Worm (Caenorhabditis elegans): Measurements from ENCODE around the gene mrpl-39.

Gene mrpl-39

DNA sequence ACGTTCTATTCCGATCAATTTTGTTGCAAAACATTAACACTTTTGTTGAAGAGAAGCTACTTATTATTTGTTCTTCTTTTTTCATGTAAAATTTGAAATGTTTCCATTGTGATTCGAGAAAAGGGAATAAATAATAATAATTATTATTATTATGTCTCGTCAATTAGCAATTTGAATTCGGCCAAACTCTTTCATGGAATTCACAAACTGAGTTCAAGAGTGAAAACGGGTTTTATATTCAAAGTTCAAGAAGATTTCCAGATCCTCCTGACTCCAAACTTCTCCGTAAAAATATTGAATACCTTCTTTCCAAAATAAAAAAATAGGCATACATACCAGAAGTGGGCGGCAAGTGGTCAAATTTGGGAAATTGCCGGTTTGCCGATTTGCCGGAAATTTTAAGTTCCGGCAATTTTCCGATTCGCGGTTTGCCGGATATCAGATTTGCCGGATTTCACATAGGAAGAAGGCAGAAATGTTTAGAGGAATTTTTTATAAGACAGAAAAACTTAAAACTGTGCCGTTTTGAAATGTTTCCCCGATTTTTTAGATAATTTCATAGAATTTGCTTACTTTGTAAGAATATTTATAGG is 15.6 kb upstream of the mrpl-39 start (continued):
- TF ChIP-seq nhr-111 (GFP tag; optimal IDR thresholded peaks at IDR 0.05) (no peak), ztf-7 (tag; optimal IDR thresholded peaks at IDR 0.05) (no peak), ZK546.5 (tag; optimal IDR thresholded peaks at IDR 0.05) (no peak), fkh-10 (GFP tag; optimal IDR thresholded peaks at IDR 0.05) (no peak), cey-2 (tag; optimal IDR thresholded peaks at IDR 0.05; ENCODE audit: borderline replicate concordance, insufficient read depth) (no peak), lin-13 (GFP tag; optimal IDR thresholded peaks at IDR 0.05) (no peak), fos-1 (tag; optimal IDR thresholded peaks at IDR 0.05) (no peak), hlh-11 (tag; optimal IDR thresholded peaks at IDR 0.05) (peak; percentile 3), spr-3 (GFP tag; optimal IDR thresholded peaks at IDR 0.05) (no peak), lim-7 (GFP tag; IDR thresholded peaks at IDR 0.05) (0 out of 2 replicates have a peak, but pooled peaks have one; percentile 19), Y5F2A.4 (GFP tag; optimal IDR thresholded peaks at IDR 0.05) (no peak), pqm-1 (tag; optimal IDR thresholded peaks at IDR 0.05) (no peak), nhr-102 (tag; optimal IDR thresholded peaks at IDR 0.05) (no peak), daf-16 (GFP tag; optimal IDR thresholded peaks at IDR 0.05) (no peak), daf-16 (tag; optimal IDR thresholded peaks at IDR 0.05) (peak; percentile 14), mxl-2 (GFP tag; conservative IDR thresholded peaks at IDR 0.05) (no peak), sdz-12 (GFP tag; optimal IDR thresholded peaks at IDR 0.05) (no peak), D1046.2 (GFP tag; IDR thresholded peaks at IDR 0.05) (no peak), zfp-3 (GFP tag; conservative IDR thresholded peaks at IDR 0.05) (peak; percentile 46; the same call in 1 of the 2 replicates), F26F4.8 (GFP tag; conservative IDR thresholded peaks at IDR 0.05) (no peak), nhr-28 (tag; optimal IDR thresholded peaks at IDR 0.05) (no peak), lin-29 (GFP tag; IDR thresholded peaks at IDR 0.05) (no peak)

DNA sequence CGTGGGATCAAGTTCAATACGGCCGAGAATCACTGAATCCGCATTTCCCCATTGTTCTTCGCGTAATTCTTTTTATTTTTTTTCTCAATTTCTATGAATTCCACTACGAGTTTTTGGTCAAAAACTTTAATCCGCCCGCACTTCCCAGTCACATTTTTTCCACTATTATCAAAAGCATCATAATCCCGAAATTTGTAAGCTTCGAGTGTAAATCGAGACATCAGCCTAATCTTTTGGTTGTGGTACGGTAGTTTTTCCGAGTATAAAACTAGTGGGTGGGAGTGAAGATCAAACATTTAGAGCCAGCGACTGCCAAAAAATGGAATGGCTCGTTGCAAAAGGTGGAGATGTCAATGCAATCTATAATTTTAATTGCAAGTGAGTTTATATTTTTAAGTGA is 14.2 kb upstream of the mrpl-39 start, which contains the start of gene srt-42:
TSS of gene srt-42 (plus strand) at position 301 of the 400 bp plus-strand sequence.
- TF ChIP-seq lin-38 (GFP tag; IDR thresholded peaks at IDR 0.05) (no peak), madf-9 (GFP tag; conservative IDR thresholded peaks at IDR 0.05) (no peak), spr-3 (GFP tag; optimal IDR thresholded peaks at IDR 0.05) (no peak), nhr-25 (tag; optimal IDR thresholded peaks at IDR 0.05; ENCODE audit: borderline replicate concordance, insufficient read depth) (no peak), ztf-11 (tag; optimal IDR thresholded peaks at IDR 0.05) (no peak), pqm-1 (tag; optimal IDR thresholded peaks at IDR 0.05) (no peak), nhr-6 (tag; optimal IDR thresholded peaks at IDR 0.05) (no peak), lin-13 (GFP tag; optimal IDR thresholded peaks at IDR 0.05) (no peak), daf-16 (GFP tag; optimal IDR thresholded peaks at IDR 0.05) (no peak), daf-16 (tag; optimal IDR thresholded peaks at IDR 0.05) (no peak), snpc-1.2 (GFP tag; IDR thresholded peaks at IDR 0.05) (no peak), lsy-2 (tag; optimal IDR thresholded peaks at IDR 0.05) (no peak)

- TF ChIP-seq ces-1 (GFP tag; optimal IDR thresholded peaks at IDR 0.05), result no peak
- TF ChIP-seq aha-1 (tag), result no peak
- TF ChIP-seq F26F4.8 (GFP tag; conservative IDR thresholded peaks at IDR 0.05), result no peak
- TF ChIP-seq nhr-11 (tag; optimal IDR thresholded peaks at IDR 0.05), result no peak
- TF ChIP-seq daf-16 (GFP tag; optimal IDR thresholded peaks at IDR 0.05), result no peak
- no peak for TF ChIP-seq daf-16 (tag; optimal IDR thresholded peaks at IDR 0.05)
- TF ChIP-seq nhr-102 (tag; optimal IDR thresholded peaks at IDR 0.05), result no peak
- no peak for TF ChIP-seq ceh-20 (GFP tag; IDR thresholded peaks at IDR 0.05)
- TF ChIP-seq lin-15B (tag; optimal IDR thresholded peaks at IDR 0.05), result no peak
- TF ChIP-seq ceh-32 (tag; optimal IDR thresholded peaks at IDR 0.05; ENCODE audit: poor library complexity), result no peak
- TF ChIP-seq nhr-42 (GFP tag; IDR thresholded peaks at IDR 0.05), result no peak
- no peak for TF ChIP-seq attf-4 (tag; optimal IDR thresholded peaks at IDR 0.05)
- no peak for TF ChIP-seq nhr-41 (GFP tag; IDR thresholded peaks at IDR 0.05)
- TF ChIP-seq T26A8.4 (GFP tag; IDR thresholded peaks at IDR 0.05), result no peak
Measured at ce11 chrV:1811035-1811434, 10.3 kb upstream of the mrpl-39 start, which contains the start of gene Y46H3A.4. Y46H3A.4 (minus strand) TSS chrV:1811135.

All from whole organism, L4 larva.